Fruit fly (Drosophila melanogaster): ENCODE measurements around the gene Men.

DNA sequence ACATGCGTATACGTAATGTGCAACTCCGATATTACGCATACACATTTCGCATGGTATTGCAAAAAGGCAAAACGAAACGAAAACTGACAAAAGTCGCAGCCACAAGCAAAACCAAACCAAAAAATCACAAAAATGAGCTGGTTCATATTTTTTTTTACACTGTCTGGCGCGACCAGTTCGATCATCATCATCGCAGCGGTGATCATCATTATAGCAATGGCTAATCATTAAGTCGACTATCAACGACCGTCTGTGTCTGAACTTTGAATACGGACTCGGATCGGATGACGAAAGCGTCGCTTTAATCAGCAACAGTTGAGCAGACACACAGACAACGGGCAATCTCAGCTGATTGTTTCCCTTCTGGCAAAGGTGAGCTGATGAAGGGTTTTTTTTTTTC, 5.3 kb downstream of the Men start:
- no peak for TF ChIP-seq Dll (optimal IDR thresholded peaks at IDR 0.05)
- no peak for TF ChIP-seq EcR (GFP tag; optimal IDR thresholded peaks at IDR 0.05)
- no peak for TF ChIP-seq psq (optimal IDR thresholded peaks at IDR 0.05)
- TF ChIP-seq pan (optimal IDR thresholded peaks at IDR 0.05) = no peak

Data from whole organism.